Worm (Caenorhabditis elegans): Measurements from ENCODE around the gene str-57.

ce11 chrV:15915307-15915706 lies 44.9 kb downstream of the str-57 start:
- TF ChIP-seq him-1 (tag; optimal IDR thresholded peaks at IDR 0.05), result no peak
- no peak for TF ChIP-seq dao-5 (tag; optimal IDR thresholded peaks at IDR 0.05)
- no peak for TF ChIP-seq W03F9.2 (tag; optimal IDR thresholded peaks at IDR 0.05)
